Worm (Caenorhabditis elegans) whole organism, L1 larva: ENCODE measurements around the gene srx-116.

Experiments
- nhr-28 ChIP-seq: fragments of 150-350 bp; optimal IDR thresholded peaks from 2 replicates; lab custom pipeline; 2014; ENCODE audit warnings: missing biosample characterization, missing genetic modification characterization
- pag-3 ChIP-seq: sonication (generic microtip); optimal IDR thresholded peaks from 2 replicates; lab custom pipeline; 2017; ENCODE audit warnings: missing genetic modification characterization, mild to moderate bottlenecking, missing compliant biosample characterization, antibody characterized with exemption, borderline replicate concordance; ENCODE audit not compliant: insufficient read depth
- sox-4 ChIP-seq: sonication (generic microtip); optimal IDR thresholded peaks from 2 replicates; lab custom pipeline; 2016; ENCODE audit warnings: missing genetic modification characterization, missing compliant biosample characterization

DNA sequence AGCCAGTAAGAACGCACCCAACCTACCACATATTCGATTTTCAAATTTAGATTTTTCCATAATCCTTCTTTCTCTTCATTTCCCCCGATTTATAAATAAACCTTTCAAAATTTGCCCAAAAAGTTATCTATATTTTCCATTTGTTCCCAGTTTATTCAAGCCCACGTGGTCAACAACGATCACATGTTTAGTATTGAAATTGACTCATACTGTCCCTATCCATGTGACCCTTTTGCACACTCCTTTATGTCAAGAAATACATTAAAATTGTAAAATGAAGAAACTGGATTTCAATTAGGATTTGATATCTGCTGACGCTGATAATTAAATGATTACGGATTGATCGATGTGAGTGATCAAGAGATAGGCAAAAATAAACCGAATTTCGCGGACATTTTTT is 35.5 kb upstream of the srx-116 start:
- TF ChIP-seq sox-4 (tag; lab: Kevin White, UChicago) (no peak), nhr-28 (tag; lab: Kevin White, UChicago) (no peak), pag-3 (tag; lab: Kevin White, UChicago) (no peak)
